Worm (Caenorhabditis elegans) whole organism, mixed stage, embryonic: Measurements from ENCODE around the gene F26F2.13.

ENCODE experiments used
- bed-3 ChIP-seq: fragments of 200-800 bp; sonication (Bioruptor generic); optimal IDR thresholded peaks from 3 replicates; lab custom pipeline; 2018; ENCODE audit warnings: mild to moderate bottlenecking, missing genetic modification characterization, moderate library complexity, missing compliant biosample characterization
- blmp-1 ChIP-seq: fragments of 150-350 bp; optimal IDR thresholded peaks from 2 replicates; lab custom pipeline; 2014; ENCODE audit warnings: missing biosample characterization, missing genetic modification characterization
- ceh-39 ChIP-seq: fragments of 150-350 bp; optimal IDR thresholded peaks from 2 replicates; lab custom pipeline; 2014; ENCODE audit warnings: missing biosample characterization, missing genetic modification characterization
- ceh-43 ChIP-seq: fragments of 200-800 bp; sonication (Bioruptor generic); optimal IDR thresholded peaks from 2 replicates; lab custom pipeline; 2018; ENCODE audit warnings: mild to moderate bottlenecking, missing genetic modification characterization, moderate library complexity, missing compliant biosample characterization
- ces-1 ChIP-seq: fragments of 150-350 bp; optimal IDR thresholded peaks from 2 replicates; lab custom pipeline; 2014; ENCODE audit warnings: missing biosample characterization, missing genetic modification reagents, missing genetic modification characterization
- cnd-1 ChIP-seq: fragments of 200-800 bp; sonication (Bioruptor generic); optimal IDR thresholded peaks from 2 replicates; lab custom pipeline; 2018; ENCODE audit warnings: mild to moderate bottlenecking, missing genetic modification characterization, missing compliant biosample characterization
- drap-1 ChIP-seq: fragments of 200-800 bp; sonication (Bioruptor generic); optimal IDR thresholded peaks from 3 replicates; lab custom pipeline; 2018; ENCODE audit warnings: mild to moderate bottlenecking, missing genetic modification characterization, missing compliant biosample characterization
- elt-1 ChIP-seq: sonication (generic microtip); optimal IDR thresholded peaks from 2 replicates; lab custom pipeline; 2017; ENCODE audit warnings: missing genetic modification characterization, mild to moderate bottlenecking, missing compliant biosample characterization, antibody characterized with exemption, moderate library complexity, borderline replicate concordance; ENCODE audit not compliant: insufficient read depth
- elt-3 ChIP-seq: fragments of 150-350 bp; optimal IDR thresholded peaks from 2 replicates; lab custom pipeline; 2014; ENCODE audit warnings: missing biosample characterization, missing genetic modification characterization
- flh-1 ChIP-seq: fragments of 200-800 bp; sonication (Bioruptor generic); optimal IDR thresholded peaks from 2 replicates; lab custom pipeline; 2018; ENCODE audit warnings: mild to moderate bottlenecking, missing genetic modification characterization, moderate library complexity, missing compliant biosample characterization
- ham-2 ChIP-seq: fragments of 200-800 bp; sonication (Bioruptor generic); optimal IDR thresholded peaks from 2 replicates; lab custom pipeline; 2018; ENCODE audit warnings: mild to moderate bottlenecking, missing genetic modification characterization, missing compliant biosample characterization
- hlh-1 ChIP-seq: fragments of 150-350 bp; optimal IDR thresholded peaks from 2 replicates; lab custom pipeline; 2014; ENCODE audit warnings: missing biosample characterization, missing genetic modification reagents, missing genetic modification characterization
- lin-13 ChIP-seq: fragments of 150-350 bp; optimal IDR thresholded peaks from 2 replicates; lab custom pipeline; 2014; ENCODE audit warnings: missing biosample characterization, missing genetic modification characterization
- lin-32 ChIP-seq: fragments of 200-800 bp; sonication (Bioruptor generic); optimal IDR thresholded peaks from 2 replicates; lab custom pipeline; 2018; ENCODE audit warnings: mild to moderate bottlenecking, missing genetic modification characterization, missing compliant biosample characterization
- lsy-2 ChIP-seq: fragments of 150-350 bp; optimal IDR thresholded peaks from 2 replicates; lab custom pipeline; 2014; ENCODE audit warnings: missing biosample characterization, missing genetic modification characterization
- mab-5 ChIP-seq: fragments of 150-350 bp; optimal IDR thresholded peaks from 2 replicates; lab custom pipeline; 2014; ENCODE audit warnings: missing biosample characterization, missing genetic modification characterization
- mep-1 ChIP-seq: fragments of 150-350 bp; optimal IDR thresholded peaks from 2 replicates; lab custom pipeline; 2017; ENCODE audit warnings: missing biosample characterization, missing genetic modification reagents, missing genetic modification characterization, inconsistent platforms
- mls-2 ChIP-seq: sonication (generic microtip); optimal IDR thresholded peaks from 2 replicates; lab custom pipeline; 2016; ENCODE audit warnings: mild to moderate bottlenecking, missing genetic modification characterization, moderate library complexity, missing compliant biosample characterization
- nhr-12 ChIP-seq: fragments of 150-350 bp; optimal IDR thresholded peaks from 2 replicates; lab custom pipeline; 2014; ENCODE audit warnings: missing biosample characterization, missing genetic modification characterization
- nhr-2 ChIP-seq: fragments of 150-350 bp; optimal IDR thresholded peaks from 2 replicates; lab custom pipeline; 2014; ENCODE audit warnings: missing biosample characterization, missing genetic modification characterization
- nhr-237 ChIP-seq: fragments of 150-350 bp; optimal IDR thresholded peaks from 2 replicates; lab custom pipeline; 2014; ENCODE audit warnings: missing biosample characterization, missing genetic modification characterization
- nhr-28 ChIP-seq: fragments of 150-350 bp; optimal IDR thresholded peaks from 2 replicates; lab custom pipeline; 2014; ENCODE audit warnings: missing biosample characterization, missing genetic modification characterization
- nhr-76 ChIP-seq: sonication (generic microtip); optimal IDR thresholded peaks from 2 replicates; lab custom pipeline; 2017; ENCODE audit warnings: missing biosample characterization, missing genetic modification characterization
- pha-4 ChIP-seq: fragments of 150-350 bp; optimal IDR thresholded peaks from 2 replicates; lab custom pipeline; 2018; ENCODE audit warnings: missing biosample characterization, missing genetic modification reagents, missing genetic modification characterization
- sem-2 ChIP-seq: fragments of 200-800 bp; sonication (Bioruptor generic); optimal IDR thresholded peaks from 2 replicates; lab custom pipeline; 2018; ENCODE audit warnings: mild to moderate bottlenecking, missing genetic modification characterization, missing compliant biosample characterization
- snpc-4 ChIP-seq: fragments of 150-350 bp; optimal IDR thresholded peaks from 2 replicates; lab custom pipeline; 2014; ENCODE audit warnings: missing biosample characterization, missing genetic modification characterization
- sptf-1 ChIP-seq: sonication (generic microtip); optimal IDR thresholded peaks from 2 replicates; lab custom pipeline; 2017; ENCODE audit warnings: mild to moderate bottlenecking, missing genetic modification characterization, moderate library complexity, missing compliant biosample characterization
- tbx-8 ChIP-seq: fragments of 200-800 bp; sonication (Bioruptor generic); optimal IDR thresholded peaks from 2 replicates; lab custom pipeline; 2018; ENCODE audit warnings: mild to moderate bottlenecking, missing genetic modification characterization, moderate library complexity, missing compliant biosample characterization
- unc-39 ChIP-seq: fragments of 150-350 bp; optimal IDR thresholded peaks from 2 replicates; lab custom pipeline; 2014; ENCODE audit warnings: missing biosample characterization, missing genetic modification characterization
- unc-62 ChIP-seq: fragments of 150-350 bp; optimal IDR thresholded peaks from 2 replicates; lab custom pipeline; 2014; ENCODE audit warnings: missing biosample characterization, missing genetic modification reagents, missing genetic modification characterization
- zip-8 ChIP-seq: fragments of 150-350 bp; optimal IDR thresholded peaks from 2 replicates; lab custom pipeline; 2014; ENCODE audit warnings: missing biosample characterization, missing genetic modification characterization
- ztf-11 ChIP-seq: fragments of 150-350 bp; optimal IDR thresholded peaks from 2 replicates; lab custom pipeline; 2014; ENCODE audit warnings: missing biosample characterization, missing genetic modification characterization

The F26F2.13 gene

ce11 chrV:20544610-20545009 lies 19.5 kb upstream of the F26F2.13 start:
- TF ChIP-seq ceh-39 (tag; lab: Kevin White, UChicago): no peak
- no peak for TF ChIP-seq bed-3
- TF ChIP-seq ceh-43 (GFP tag; lab: Kevin White, UChicago): no peak
- no peak for TF ChIP-seq mep-1 (tag; lab: Kevin White, UChicago)
- TF ChIP-seq, all 35 proteins: peak for 0

DNA sequence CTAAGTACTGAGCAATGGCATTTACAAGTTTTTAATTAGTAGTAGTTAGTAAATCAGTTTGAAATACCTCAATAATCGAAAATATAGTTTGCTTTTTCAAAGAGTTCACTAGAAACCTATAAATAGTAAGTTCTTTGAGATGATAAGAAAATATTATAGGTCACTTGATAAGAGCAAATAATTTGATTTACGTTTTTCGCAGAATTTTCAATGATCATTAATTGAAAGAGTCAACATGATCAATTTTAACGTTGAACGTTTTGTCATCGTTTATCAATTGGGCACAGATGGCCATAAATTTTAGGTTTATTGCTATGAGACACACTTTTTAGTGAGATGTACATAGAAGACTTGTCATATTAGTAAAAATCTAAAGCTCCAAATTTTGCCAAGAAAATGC lies 18.4 kb upstream of the F26F2.13 start:
- TF ChIP-seq zip-8 (tag; lab: Kevin White, UChicago) (no peak), elt-1 (tag; lab: Kevin White, UChicago) (no peak), ceh-43 (GFP tag; lab: Kevin White, UChicago) (no peak), blmp-1 (tag; lab: Kevin White, UChicago) (no peak), sem-2 (GFP tag; lab: Kevin White, UChicago) (no peak), nhr-12 (tag; lab: Kevin White, UChicago) (no peak), nhr-2 (tag; lab: Kevin White, UChicago) (no peak), unc-39 (tag; lab: Kevin White, UChicago) (no peak), ham-2 (GFP tag; lab: Kevin White, UChicago) (no peak), mls-2 (no peak), lin-13 (tag; lab: Kevin White, UChicago) (no peak)

- no peak for TF ChIP-seq cnd-1 (tag; lab: Kevin White, UChicago)
- no peak for TF ChIP-seq nhr-28 (tag; lab: Kevin White, UChicago)
- no peak for TF ChIP-seq unc-39 (tag; lab: Kevin White, UChicago)
- no peak for TF ChIP-seq ceh-43 (GFP tag; lab: Kevin White, UChicago)
- no peak for TF ChIP-seq sptf-1 (tag; lab: Kevin White, UChicago)
- TF ChIP-seq mab-5 (tag; lab: Kevin White, UChicago): no peak
- TF ChIP-seq nhr-2 (tag; lab: Kevin White, UChicago): no peak
- no peak for TF ChIP-seq sem-2 (GFP tag; lab: Kevin White, UChicago)
- no peak for TF ChIP-seq mls-2
- no peak for TF ChIP-seq nhr-76 (tag; lab: Kevin White, UChicago)
- no peak for TF ChIP-seq pha-4 (tag; lab: Kevin White, UChicago)
- no peak for TF ChIP-seq mep-1 (tag; lab: Kevin White, UChicago)
- TF ChIP-seq elt-1 (tag; lab: Kevin White, UChicago): no peak
- no peak for TF ChIP-seq lsy-2 (tag; lab: Kevin White, UChicago)
- no peak for TF ChIP-seq lin-32 (GFP tag; lab: Kevin White, UChicago)
- TF ChIP-seq tbx-8 (GFP tag; lab: Kevin White, UChicago): no peak
- no peak for TF ChIP-seq hlh-1 (tag; lab: Kevin White, UChicago)
Measured at ce11 chrV:20547048-20547447, 17.1 kb upstream of the F26F2.13 start, which contains the start of gene Y38H6C.18. Gene Y38H6C.18, minus strand, starts transcription at chrV:20547148.

- TF ChIP-seq pha-4 (tag; lab: Kevin White, UChicago) (no peak), ztf-11 (tag; lab: Kevin White, UChicago) (no peak), lin-13 (tag; lab: Kevin White, UChicago) (no peak), nhr-12 (tag; lab: Kevin White, UChicago) (no peak), cnd-1 (tag; lab: Kevin White, UChicago) (no peak), snpc-4 (tag; lab: Kevin White, UChicago) (no peak), lsy-2 (tag; lab: Kevin White, UChicago) (no peak), nhr-237 (tag; lab: Kevin White, UChicago) (no peak), ceh-43 (GFP tag; lab: Kevin White, UChicago) (no peak), flh-1 (GFP tag; lab: Kevin White, UChicago) (no peak), unc-62 (GFP tag; lab: Kevin White, UChicago) (no peak), nhr-76 (tag; lab: Kevin White, UChicago) (no peak), elt-3 (tag; lab: Kevin White, UChicago) (no peak), unc-39 (tag; lab: Kevin White, UChicago) (no peak), drap-1 (GFP tag; lab: Kevin White, UChicago) (no peak), mls-2 (no peak), zip-8 (tag; lab: Kevin White, UChicago) (no peak)
Measured at ce11 chrV:20551096-20551495, 13.1 kb upstream of the F26F2.13 start, which contains the start of gene Y38H6C.20. Gene Y38H6C.20, minus strand, starts transcription at chrV:20551196.

- no peak for TF ChIP-seq ces-1 (GFP tag; lab: Kevin White, UChicago)
- TF ChIP-seq sem-2 (GFP tag; lab: Kevin White, UChicago): no peak
Measured at ce11 chrV:20552971-20553370, 11.2 kb upstream of the F26F2.13 start, which contains the start of gene vmo-1. Gene vmo-1, minus strand, starts transcription at chrV:20553071.
